Fruit fly (Drosophila melanogaster): ENCODE measurements around the gene CG43679.

CG43679 gene

DNA sequence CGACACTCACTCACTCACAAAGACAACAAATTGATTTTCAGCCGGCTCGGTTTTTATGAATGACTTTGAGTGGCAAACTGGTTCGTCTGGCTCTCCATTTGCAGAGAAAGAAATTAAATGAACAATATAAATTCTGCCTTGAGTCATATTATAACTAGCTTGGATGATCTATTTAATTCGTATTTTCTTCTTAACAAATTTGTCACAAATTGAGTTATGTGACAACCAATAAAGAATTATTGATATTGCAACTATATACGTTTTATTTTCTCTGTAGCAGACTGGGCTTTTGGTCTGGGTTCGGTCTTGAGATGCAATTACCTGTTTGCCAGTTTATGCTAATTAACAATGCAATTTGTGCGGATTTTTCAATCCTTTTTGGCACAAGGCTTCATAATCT is 44.4 kb downstream of the CG43679 start:
- TF ChIP-seq cnc (optimal IDR thresholded peaks at IDR 0.05) (no peak), Clk (GFP tag; optimal IDR thresholded peaks at IDR 0.05) (no peak), toe (GFP tag; optimal IDR thresholded peaks at IDR 0.05) (no peak), kay (GFP tag; ENCODE audit: borderline replicate concordance) (no peak), Crg-1 (GFP tag; optimal IDR thresholded peaks at IDR 0.05) (no peak), bab1 (GFP tag; optimal IDR thresholded peaks at IDR 0.05) (no peak), CG7101 (tag; optimal IDR thresholded peaks at IDR 0.05) (no peak), CG11617 (GFP tag; optimal IDR thresholded peaks at IDR 0.05) (no peak), tj (GFP tag; optimal IDR thresholded peaks at IDR 0.05) (no peak), ovo (GFP tag; optimal IDR thresholded peaks at IDR 0.05) (no peak), CG7045 (GFP tag; optimal IDR thresholded peaks at IDR 0.05) (no peak), CG1620 (GFP tag; optimal IDR thresholded peaks at IDR 0.05) (no peak), cic (GFP tag; optimal IDR thresholded peaks at IDR 0.05) (no peak), CG14711 (tag; optimal IDR thresholded peaks at IDR 0.05) (no peak), CG5204 (GFP tag; optimal IDR thresholded peaks at IDR 0.05) (no peak), CG12768 (GFP tag; optimal IDR thresholded peaks at IDR 0.05) (no peak), pad (GFP tag; optimal IDR thresholded peaks at IDR 0.05) (no peak), Mnt (GFP tag; optimal IDR thresholded peaks at IDR 0.05) (no peak), Hr96 (GFP tag; optimal IDR thresholded peaks at IDR 0.05) (no peak)

DNA sequence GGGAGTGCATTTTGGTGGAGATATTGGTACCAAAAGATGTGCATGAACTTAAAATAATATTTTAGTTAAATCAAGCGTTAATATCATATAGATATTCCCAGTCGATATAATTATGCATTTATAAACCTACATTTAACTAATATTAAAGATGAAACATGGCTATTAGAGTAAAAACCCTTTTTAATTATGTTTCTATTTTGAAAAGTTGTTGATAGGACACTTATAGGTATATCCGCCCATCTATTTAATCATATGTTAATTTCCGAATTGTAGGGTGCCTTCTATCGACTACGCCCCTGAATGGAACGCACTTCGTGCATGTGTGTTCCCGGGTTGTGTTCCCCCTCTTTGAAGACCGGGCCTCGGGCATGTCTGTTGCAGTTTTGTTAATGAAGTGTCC is 45.5 kb downstream of the CG43679 start:
- TF ChIP-seq Hr96 (GFP tag; optimal IDR thresholded peaks at IDR 0.05), result no peak
- no peak for TF ChIP-seq CG33017 (tag; optimal IDR thresholded peaks at IDR 0.05)
- no peak for TF ChIP-seq CG5204 (GFP tag; optimal IDR thresholded peaks at IDR 0.05)
- no peak for TF ChIP-seq kay (GFP tag; ENCODE audit: borderline replicate concordance)
- TF ChIP-seq bab1 (GFP tag; optimal IDR thresholded peaks at IDR 0.05), result no peak
- no peak for TF ChIP-seq Mnt (GFP tag; optimal IDR thresholded peaks at IDR 0.05)
- no peak for TF ChIP-seq CG11617 (GFP tag; optimal IDR thresholded peaks at IDR 0.05)
- no peak for TF ChIP-seq CG7101 (tag; optimal IDR thresholded peaks at IDR 0.05)
- no peak for TF ChIP-seq CG7045 (GFP tag; optimal IDR thresholded peaks at IDR 0.05)
- no peak for TF ChIP-seq CG12768 (GFP tag; optimal IDR thresholded peaks at IDR 0.05)
- no peak for TF ChIP-seq ovo (GFP tag; optimal IDR thresholded peaks at IDR 0.05)
- TF ChIP-seq pad (GFP tag; optimal IDR thresholded peaks at IDR 0.05), result no peak
- no peak for TF ChIP-seq CG1620 (GFP tag; optimal IDR thresholded peaks at IDR 0.05)
- TF ChIP-seq tj (GFP tag; optimal IDR thresholded peaks at IDR 0.05), result no peak

DNA sequence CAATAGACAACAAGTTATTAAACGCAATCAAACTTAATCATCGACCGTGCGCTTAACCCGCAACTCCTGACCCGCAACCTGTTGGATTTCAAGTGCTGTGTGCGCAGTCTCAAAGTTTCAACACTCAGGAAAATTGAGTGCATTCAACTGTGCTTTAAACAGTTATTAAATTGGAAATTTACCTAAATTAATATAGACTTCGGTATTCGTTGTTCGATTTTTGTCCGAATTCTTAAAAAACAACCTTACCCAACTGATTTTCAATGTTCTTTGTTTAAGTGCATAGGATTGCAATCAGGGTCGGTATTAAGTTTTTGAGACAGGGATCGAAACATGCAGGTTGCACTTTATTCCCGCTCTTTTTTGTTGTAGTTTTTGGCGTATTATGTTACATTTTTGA is 46.1 kb downstream of the CG43679 start:
- TF ChIP-seq Mnt (GFP tag; optimal IDR thresholded peaks at IDR 0.05), result no peak
- TF ChIP-seq Crg-1 (GFP tag; optimal IDR thresholded peaks at IDR 0.05), result no peak
- no peak for TF ChIP-seq CG11617 (GFP tag; optimal IDR thresholded peaks at IDR 0.05)

Measured in whole organism, adult.